Fruit fly (Drosophila melanogaster) whole organism: ENCODE data around the gene PhKgamma.

Experiments
- Dll ChIP-seq: fragments of >200 bp; optimal IDR thresholded peaks from 2 replicates; lab custom pipeline; 2017
- pan ChIP-seq: fragments of >200 bp; optimal IDR thresholded peaks from 2 replicates; lab custom pipeline; 2017

DNA sequence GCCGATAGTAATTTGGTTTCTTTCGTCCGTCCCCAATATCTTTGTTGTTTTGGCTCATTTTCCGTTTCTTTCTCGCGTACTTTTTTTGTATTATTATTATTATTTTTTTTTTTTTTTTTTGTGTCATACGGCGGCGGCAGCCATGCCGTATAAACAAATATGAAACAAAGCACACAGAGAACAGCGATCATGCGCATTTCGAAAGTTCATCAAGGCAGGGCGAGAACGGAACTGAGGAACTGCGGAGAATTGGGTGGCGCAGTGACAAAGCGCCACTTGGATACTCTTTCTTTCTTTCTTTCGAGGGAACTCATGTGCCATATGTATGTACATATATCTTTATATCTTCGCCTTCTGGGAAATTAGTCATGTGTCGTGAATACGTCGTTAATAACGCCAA is 10.5 kb upstream of the PhKgamma start:
- no peak for TF ChIP-seq Dll
- no peak for TF ChIP-seq pan (lab: Kevin White, UChicago)
